Worm (Caenorhabditis elegans): ENCODE results near the gene C33E10.8.

DNA sequence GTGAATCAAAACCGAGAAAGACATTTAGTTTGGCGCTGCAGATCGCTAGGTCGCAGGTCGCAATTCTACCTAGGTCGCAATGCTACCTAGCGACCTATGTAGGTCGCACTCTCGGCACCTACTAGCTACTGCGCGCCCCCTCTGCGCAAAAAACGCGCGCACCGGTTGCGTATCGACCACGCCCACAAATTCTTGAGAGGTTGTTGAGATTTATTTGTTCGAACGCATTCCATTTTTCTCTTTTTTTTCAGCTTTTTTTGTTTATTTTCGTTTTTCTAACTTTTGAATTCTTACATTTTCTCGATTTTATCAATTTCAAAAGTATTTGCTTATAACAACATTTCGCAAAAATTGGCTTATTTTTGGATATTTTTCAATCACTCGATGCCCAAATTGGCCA is 7.3 kb upstream of the C33E10.8 start, which contains the start of gene C33E10.10:
- no peak for TF ChIP-seq dmd-9 (GFP tag; IDR thresholded peaks at IDR 0.05)
- no peak for TF ChIP-seq lin-39 (tag; optimal IDR thresholded peaks at IDR 0.05)
- TF ChIP-seq ztf-11 (tag; optimal IDR thresholded peaks at IDR 0.05) = no peak
- TF ChIP-seq zip-2 (tag; optimal IDR thresholded peaks at IDR 0.05) = no peak
- TF ChIP-seq nhr-28 (tag; optimal IDR thresholded peaks at IDR 0.05) = no peak
- TF ChIP-seq daf-19 (GFP tag; conservative IDR thresholded peaks at IDR 0.05) = no peak
- no peak for TF ChIP-seq fkh-10 (GFP tag; optimal IDR thresholded peaks at IDR 0.05)

Data from whole organism, L4 larva.